Worm (Caenorhabditis elegans): Measurements from ENCODE around the gene Y54G11A.7.
"Not testable (repeated sequence)": the region's sequence is repeated elsewhere in the genome, so short reads cannot be mapped to it uniquely, and the experiment has no call there.

Y54G11A.7 gene

DNA sequence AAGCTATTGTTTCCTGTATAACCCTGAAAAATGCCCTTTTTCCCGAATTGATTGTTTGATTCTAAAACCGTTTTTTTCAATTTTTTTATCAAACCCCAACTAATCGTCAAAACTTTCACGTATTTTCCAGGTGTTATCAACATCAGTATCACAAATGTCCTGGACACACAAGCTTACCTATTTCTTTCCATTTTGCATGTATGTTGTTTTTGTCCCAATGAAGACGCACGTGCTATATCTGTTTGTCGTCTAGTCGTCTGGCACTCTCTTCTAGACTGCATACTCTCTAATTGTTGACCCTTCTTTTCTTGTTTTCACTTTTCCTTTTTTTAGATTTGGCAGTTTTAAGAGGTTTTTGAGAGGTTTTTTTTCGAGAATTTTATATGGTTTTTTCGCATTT lies 785 bp upstream of the Y54G11A.7 start (continued):
- TF ChIP-seq dve-1 (tag; optimal IDR thresholded peaks at IDR 0.05; ENCODE audit: insufficient read depth): peak; percentile 92
- no peak for TF ChIP-seq F49E8.2 (tag; optimal IDR thresholded peaks at IDR 0.05; ENCODE audit: borderline replicate concordance)
- no peak for TF ChIP-seq nhr-111 (GFP tag; optimal IDR thresholded peaks at IDR 0.05)
- no peak for TF ChIP-seq nhr-41 (GFP tag; IDR thresholded peaks at IDR 0.05)
- TF ChIP-seq nhr-42 (GFP tag; IDR thresholded peaks at IDR 0.05): no peak
- no peak for TF ChIP-seq snpc-4 (tag; optimal IDR thresholded peaks at IDR 0.05)
- TF ChIP-seq nhr-25 (tag; optimal IDR thresholded peaks at IDR 0.05; ENCODE audit: borderline replicate concordance, insufficient read depth): no peak
- TF ChIP-seq nhr-11 (tag; optimal IDR thresholded peaks at IDR 0.05): no peak
- TF ChIP-seq zip-11 (GFP tag; IDR thresholded peaks at IDR 0.05): no peak
- no peak for TF ChIP-seq T20F7.1 (GFP tag; optimal IDR thresholded peaks at IDR 0.05)
- no peak for TF ChIP-seq egl-27 (tag; optimal IDR thresholded peaks at IDR 0.05)
- 0 out of 2 replicates have a peak, but pooled peaks have one; percentile 14 for TF ChIP-seq hmg-1.1 (GFP tag; IDR thresholded peaks at IDR 0.05)
- TF ChIP-seq spr-3 (GFP tag; optimal IDR thresholded peaks at IDR 0.05): no peak
- TF ChIP-seq ceh-62 (tag; optimal IDR thresholded peaks at IDR 0.05): no peak
- no peak for TF ChIP-seq fkh-10 (GFP tag; optimal IDR thresholded peaks at IDR 0.05)
- TF ChIP-seq lin-15B (tag; optimal IDR thresholded peaks at IDR 0.05): no peak
- TF ChIP-seq unc-130 (GFP tag; optimal IDR thresholded peaks at IDR 0.05): no peak
- TF ChIP-seq lim-7 (GFP tag; IDR thresholded peaks at IDR 0.05): no peak
- TF ChIP-seq mes-2 (tag; optimal IDR thresholded peaks at IDR 0.05; ENCODE audit: poor library complexity, severe bottlenecking): peak; percentile 52
- TF ChIP-seq lin-39 (tag; optimal IDR thresholded peaks at IDR 0.05): no peak
- TF ChIP-seq mxl-3 (GFP tag; optimal IDR thresholded peaks at IDR 0.05): peak; percentile 54

- TF ChIP-seq mdt-29 (GFP tag; IDR thresholded peaks at IDR 0.05): 0 out of 2 replicates have a peak, but pooled peaks have one; percentile 50
- no peak for TF ChIP-seq sdz-12 (GFP tag; optimal IDR thresholded peaks at IDR 0.05)
- TF ChIP-seq aha-1 (tag): peak; percentile 69
- TF ChIP-seq nhr-102 (tag; optimal IDR thresholded peaks at IDR 0.05): peak; percentile 55
- TF ChIP-seq mep-1 (tag; optimal IDR thresholded peaks at IDR 0.05): peak; percentile 10
- no peak for TF ChIP-seq fos-1 (tag; optimal IDR thresholded peaks at IDR 0.05)
Measured at ce11 chrII:14299254-14299759, 2.2 kb downstream of the Y54G11A.7 start.

DNA sequence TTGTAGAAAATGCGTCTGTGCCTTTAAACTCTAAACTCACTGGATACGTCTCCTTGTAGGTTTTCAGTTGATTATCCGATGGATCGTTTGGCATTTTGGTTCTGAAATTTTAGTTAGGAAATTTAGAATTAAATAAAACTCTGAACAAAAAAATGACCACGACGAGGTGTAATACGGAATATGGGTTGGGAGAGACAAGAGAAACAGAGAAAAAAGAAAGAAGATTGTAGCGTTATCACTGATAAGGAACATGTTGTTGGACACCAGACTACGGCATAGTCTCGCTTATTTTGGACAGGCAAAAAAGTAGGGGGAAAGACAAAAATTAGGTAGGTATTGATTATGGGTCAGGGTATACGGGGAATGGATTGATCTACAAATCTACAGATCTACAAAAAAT lies 4.8 kb downstream of the Y54G11A.7 start, which contains the start of gene ctl-2:
Gene ctl-2 (minus strand): TSS at position 101 of the 400 bp plus-strand sequence.
- not testable (repeated sequence) for TF ChIP-seq nhr-6 (tag; optimal IDR thresholded peaks at IDR 0.05); daf-12 (tag; optimal IDR thresholded peaks at IDR 0.05); mes-2 (tag; optimal IDR thresholded peaks at IDR 0.05; ENCODE audit: poor library complexity, severe bottlenecking)

DNA sequence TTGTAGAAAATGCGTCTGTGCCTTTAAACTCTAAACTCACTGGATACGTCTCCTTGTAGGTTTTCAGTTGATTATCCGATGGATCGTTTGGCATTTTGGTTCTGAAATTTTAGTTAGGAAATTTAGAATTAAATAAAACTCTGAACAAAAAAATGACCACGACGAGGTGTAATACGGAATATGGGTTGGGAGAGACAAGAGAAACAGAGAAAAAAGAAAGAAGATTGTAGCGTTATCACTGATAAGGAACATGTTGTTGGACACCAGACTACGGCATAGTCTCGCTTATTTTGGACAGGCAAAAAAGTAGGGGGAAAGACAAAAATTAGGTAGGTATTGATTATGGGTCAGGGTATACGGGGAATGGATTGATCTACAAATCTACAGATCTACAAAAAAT lies 9.1 kb downstream of the Y54G11A.7 start, which contains the start of gene ctl-1:
Gene ctl-1 (minus strand): TSS at position 101 of the 400 bp plus-strand sequence.
- TF ChIP-seq tra-1 (GFP tag; IDR thresholded peaks at IDR 0.05); dpl-1 (GFP tag; optimal IDR thresholded peaks at IDR 0.05); daf-12 (tag; optimal IDR thresholded peaks at IDR 0.05): not testable (repeated sequence)

DNA sequence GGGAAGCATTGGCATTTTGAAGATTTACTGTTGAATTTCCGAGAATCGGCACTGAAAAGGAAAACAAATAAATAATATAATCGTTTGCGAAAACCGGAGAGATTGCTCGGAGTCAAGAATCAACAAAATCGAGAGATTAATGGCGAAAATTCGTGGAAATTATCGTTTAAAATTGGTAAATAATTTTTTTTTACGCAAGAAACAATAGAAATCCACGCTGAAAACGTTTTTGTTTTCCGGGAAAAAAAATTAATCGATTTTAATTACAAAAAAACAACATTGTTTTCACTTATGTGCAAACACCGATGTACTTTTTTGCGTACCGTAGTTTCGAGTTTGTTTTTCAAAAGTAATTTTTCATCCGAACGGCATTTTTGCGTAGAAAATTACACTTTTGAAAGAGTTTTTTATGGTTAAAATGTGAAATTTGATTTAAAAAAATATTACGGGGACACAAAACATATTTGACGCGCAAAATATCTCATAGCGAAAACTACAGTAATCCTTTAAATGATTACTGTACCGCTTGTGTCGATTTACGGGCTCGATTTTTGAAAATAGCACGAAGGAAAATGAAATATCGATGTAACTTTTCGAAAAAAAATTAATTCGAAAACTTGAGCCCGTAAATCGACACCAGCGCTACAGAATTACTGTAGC lies 13.8 kb downstream of the Y54G11A.7 start, which contains the start of gene ctl-3:
Gene ctl-3 (minus strand): TSS at position 51 of the 660 bp plus-strand sequence.
- TF ChIP-seq dpl-1 (GFP tag; optimal IDR thresholded peaks at IDR 0.05) (no peak), egl-43 (GFP tag; IDR thresholded peaks at IDR 0.05) (no peak), unc-39 (tag; optimal IDR thresholded peaks at IDR 0.05) (no peak), zfp-2 (tag; optimal IDR thresholded peaks at IDR 0.05) (no peak), nhr-25 (tag; optimal IDR thresholded peaks at IDR 0.05; ENCODE audit: borderline replicate concordance, insufficient read depth) (no peak), cey-2 (tag; optimal IDR thresholded peaks at IDR 0.05; ENCODE audit: borderline replicate concordance, insufficient read depth) (no peak), T20F7.1 (GFP tag; optimal IDR thresholded peaks at IDR 0.05) (no peak), nhr-102 (tag; optimal IDR thresholded peaks at IDR 0.05) (no peak), zip-2 (tag; optimal IDR thresholded peaks at IDR 0.05) (no peak), mxl-2 (GFP tag; conservative IDR thresholded peaks at IDR 0.05) (no peak), vab-7 (GFP tag; IDR thresholded peaks at IDR 0.05) (no peak), lir-3 (tag; optimal IDR thresholded peaks at IDR 0.05) (no peak), daf-8 (GFP tag; IDR thresholded peaks at IDR 0.05) (no peak)
